Fruit fly (Drosophila melanogaster) whole organism, wandering third instar larva: ENCODE data around the gene CG4440.

ENCODE experiments used
- CG32264 ChIP-seq: fragments of 200-800 bp; sonication (Bioruptor generic); optimal IDR thresholded peaks from 2 replicates; lab custom pipeline; 2016; ENCODE audit warnings: missing biosample characterization, missing genetic modification characterization
- CrebA ChIP-seq: fragments of 200-800 bp; sonication (Bioruptor generic); optimal IDR thresholded peaks from 2 replicates; lab custom pipeline; 2016; ENCODE audit warnings: missing biosample characterization, mild to moderate bottlenecking, missing genetic modification characterization, borderline replicate concordance
- Dfd ChIP-seq: fragments of >200 bp; optimal IDR thresholded peaks from 2 replicates; lab custom pipeline; 2017; ENCODE audit warnings: missing biosample characterization, missing genetic modification characterization
- Mio ChIP-seq: sonication (Bioruptor generic); optimal IDR thresholded peaks from 2 replicates; lab custom pipeline; 2016; ENCODE audit warnings: missing biosample characterization, missing genetic modification characterization
- Vsx2 ChIP-seq: fragments of 200-300, 225-300 bp; sonication (Bioruptor generic); optimal IDR thresholded peaks from 2 replicates; lab custom pipeline; 2018; ENCODE audit warnings: missing biosample characterization, missing genetic modification characterization; ENCODE audit not compliant: partially characterized antibody
- psq ChIP-seq: fragments of 200-800 bp; sonication (Bioruptor generic); optimal IDR thresholded peaks from 3 replicates; lab custom pipeline; 2017; ENCODE audit warnings: missing biosample characterization, mild to moderate bottlenecking, missing genetic modification characterization, moderate library complexity
- sv ChIP-seq: fragments of 200-800 bp; sonication (Bioruptor generic); optimal IDR thresholded peaks from 3 replicates; lab custom pipeline; 2016; ENCODE audit warnings: missing biosample characterization, missing genetic modification characterization
- usp ChIP-seq: fragments of >200 bp; optimal IDR thresholded peaks from 2 replicates; lab custom pipeline; 2017; ENCODE audit warnings: missing biosample characterization, missing genetic modification characterization

DNA sequence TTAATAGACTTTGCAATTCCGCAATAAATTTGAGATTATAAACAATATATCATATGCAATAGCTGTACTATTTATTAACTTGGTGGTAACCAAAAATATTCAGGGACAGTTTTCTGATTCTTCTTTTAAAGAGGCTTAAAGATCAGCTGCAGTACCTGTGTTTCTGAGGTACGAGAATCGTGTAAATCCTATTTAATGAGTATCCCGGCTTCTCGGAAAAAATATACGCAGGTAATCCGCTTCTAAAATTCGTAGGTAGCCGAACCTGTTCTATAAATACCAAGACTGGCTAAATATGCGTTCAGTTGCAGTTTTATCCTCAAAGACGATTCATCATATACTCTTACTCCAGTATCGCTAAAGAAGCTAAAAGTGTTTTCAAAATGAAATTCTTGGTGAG is at the start of gene CG4440:
- TF ChIP-seq usp (GFP tag; lab: Kevin White, UChicago) (no peak), Mio (GFP tag; lab: Kevin White, UChicago) (no peak), sv (GFP tag; lab: Kevin White, UChicago) (no peak), Vsx2 (no peak), psq (no peak), Dfd (GFP tag; lab: Kevin White, UChicago) (no peak), CrebA (GFP tag; lab: Kevin White, UChicago) (no peak), CG32264 (GFP tag; lab: Kevin White, UChicago) (no peak)
